Fruit fly (Drosophila melanogaster): ENCODE results near the gene CG4042.

The CG4042 gene

DNA sequence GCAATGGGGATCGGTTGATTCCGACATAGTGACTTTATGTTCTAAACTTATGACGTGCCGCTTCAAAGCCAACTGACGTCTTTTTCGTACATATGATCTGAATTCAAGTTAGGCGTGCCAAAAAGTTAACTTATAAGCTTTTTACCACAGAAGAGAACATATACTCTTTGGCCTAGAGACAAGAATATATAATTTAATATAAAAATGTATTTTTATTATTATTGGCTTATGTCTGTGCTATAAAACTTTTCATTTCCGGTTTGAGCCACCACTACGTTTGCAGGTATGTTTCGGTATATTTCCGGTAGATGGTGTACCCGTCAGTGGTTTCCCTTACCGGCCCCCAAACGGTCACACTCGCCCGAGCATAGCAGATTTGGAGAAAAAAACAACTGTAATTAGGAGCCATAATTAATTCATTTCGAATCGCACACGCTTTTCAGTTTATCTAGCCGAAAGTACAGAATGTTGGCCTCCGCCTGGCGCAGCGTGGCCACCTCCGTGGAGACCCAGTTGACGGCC, 27.1 kb upstream of the CG4042 start, which contains the start of the genes CG3698 and tzn (continued):
- TF ChIP-seq dpn (GFP tag; optimal IDR thresholded peaks at IDR 0.05): peak; percentile 78 to 93
- peak; percentile 86; the same call in 1 of the 2 replicates for TF ChIP-seq CG9932 (GFP tag; IDR thresholded peaks at IDR 0.05)
- no peak for TF ChIP-seq sc (optimal IDR thresholded peaks at IDR 0.05)
- peak; percentile 95 for TF ChIP-seq sc (GFP tag; optimal IDR thresholded peaks at IDR 0.05)
- peak; percentile 98 for TF ChIP-seq MTF-1 (GFP tag; optimal IDR thresholded peaks at IDR 0.05; ENCODE audit: borderline replicate concordance)
- peak; percentile 87 for TF ChIP-seq salm (tag; optimal IDR thresholded peaks at IDR 0.05)
- TF ChIP-seq CG14050 (GFP tag; IDR thresholded peaks at IDR 0.05): peak; percentile 91
- peak; percentile 82 for TF ChIP-seq CG3838 (GFP tag; optimal IDR thresholded peaks at IDR 0.05)
- peak; percentile 86 for TF ChIP-seq Max (GFP tag; optimal IDR thresholded peaks at IDR 0.05)
- TF ChIP-seq gcm (GFP tag; optimal IDR thresholded peaks at IDR 0.05): peak; percentile 90
- TF ChIP-seq HLH4C (GFP tag; IDR thresholded peaks at IDR 0.05; ENCODE audit: partially characterized antibody): no peak
- peak; percentile 90 for TF ChIP-seq Mrtf (GFP tag; IDR thresholded peaks at IDR 0.05)
- TF ChIP-seq Dref (GFP tag; IDR thresholded peaks at IDR 0.05): peak; percentile 52
- TF ChIP-seq Aef1 (GFP tag; IDR thresholded peaks at IDR 0.05): peak; percentile 89
- TF ChIP-seq CG7928 (GFP tag; optimal IDR thresholded peaks at IDR 0.05): peak; percentile 76
- TF ChIP-seq cato (GFP tag; optimal IDR thresholded peaks at IDR 0.05; ENCODE audit: borderline replicate concordance): peak; percentile 91
- peak; percentile 92 for TF ChIP-seq gsb-n (tag; optimal IDR thresholded peaks at IDR 0.05)
- no peak; the same call in 2 of the 3 replicates for TF ChIP-seq CG11093 (GFP tag; IDR thresholded peaks at IDR 0.05)
- TF ChIP-seq HLHmδ (GFP tag; optimal IDR thresholded peaks at IDR 0.05): peak; percentile 92
- peak; percentile 98 for TF ChIP-seq CG11456 (GFP tag; IDR thresholded peaks at IDR 0.05)
- no peak for TF ChIP-seq Hr78 (GFP tag; optimal IDR thresholded peaks at IDR 0.05)
- TF ChIP-seq CG10209 (GFP tag; optimal IDR thresholded peaks at IDR 0.05): peak; percentile 97
- TF ChIP-seq sna (GFP tag; IDR thresholded peaks at IDR 0.05; ENCODE audit: partially characterized antibody): no peak
- peak in 1 of 2 experiments; percentile 75 for TF ChIP-seq Pdp1 (GFP tag; optimal IDR thresholded peaks at IDR 0.05)
- TF ChIP-seq vnd (GFP tag; IDR thresholded peaks at IDR 0.05; ENCODE audit: partially characterized antibody): no peak
- TF ChIP-seq ssp (GFP tag; IDR thresholded peaks at IDR 0.05): peak; percentile 81
- peak; percentile 72 for TF ChIP-seq CG11696 (GFP tag; IDR thresholded peaks at IDR 0.05)
- no peak for TF ChIP-seq br (optimal IDR thresholded peaks at IDR 0.05)
- TF ChIP-seq fd3F (GFP tag; optimal IDR thresholded peaks at IDR 0.05): peak; percentile 89
- peak; percentile 69 for TF ChIP-seq Antp (GFP tag; optimal IDR thresholded peaks at IDR 0.05)
- peak; percentile 95 for TF ChIP-seq CG10654 (GFP tag; optimal IDR thresholded peaks at IDR 0.05)
- TF ChIP-seq Deaf1 (tag; optimal IDR thresholded peaks at IDR 0.05): no peak
- peak; percentile 67 for TF ChIP-seq danr (GFP tag; IDR thresholded peaks at IDR 0.05)
- TF ChIP-seq Elba2 (GFP tag; optimal IDR thresholded peaks at IDR 0.05): peak; percentile 57
- no peak for TF ChIP-seq corto (GFP tag; optimal IDR thresholded peaks at IDR 0.05)
- peak; percentile 97 for TF ChIP-seq Meics (GFP tag; optimal IDR thresholded peaks at IDR 0.05)
- TF ChIP-seq CG4820 (GFP tag; optimal IDR thresholded peaks at IDR 0.05): peak; percentile 87
- TF ChIP-seq CG1602 (GFP tag; optimal IDR thresholded peaks at IDR 0.05): peak; percentile 82
- peak; percentile 84 for TF ChIP-seq grau (tag; optimal IDR thresholded peaks at IDR 0.05)
- TF ChIP-seq trh (GFP tag; optimal IDR thresholded peaks at IDR 0.05): peak; percentile 94
- TF ChIP-seq CG7357 (GFP tag; IDR thresholded peaks at IDR 0.05): peak; percentile 78; the same call in 2 of the 3 replicates
- peak; percentile 89 for TF ChIP-seq Hsf (GFP tag; optimal IDR thresholded peaks at IDR 0.05)
- TF ChIP-seq CG8388 (GFP tag; optimal IDR thresholded peaks at IDR 0.05): peak; percentile 89
- TF ChIP-seq C15 (GFP tag; IDR thresholded peaks at IDR 0.05): peak; percentile 92
- peak; percentile 97 for TF ChIP-seq CG1233 (GFP tag; optimal IDR thresholded peaks at IDR 0.05)
- TF ChIP-seq CG13894 (tag; optimal IDR thresholded peaks at IDR 0.05): no peak
- peak; percentile 72 for TF ChIP-seq CG15696 (tag; optimal IDR thresholded peaks at IDR 0.05)
- TF ChIP-seq CG34224 (GFP tag; IDR thresholded peaks at IDR 0.05; ENCODE audit: partially characterized antibody): no peak
- TF ChIP-seq kay (GFP tag; optimal IDR thresholded peaks at IDR 0.05): peak; percentile 56
- TF ChIP-seq disco-r (GFP tag; optimal IDR thresholded peaks at IDR 0.05): peak; percentile 80

Measured in whole organism, embryonic.